Fruit fly (Drosophila melanogaster) whole organism, embryonic: Measurements from ENCODE around the gene CG43055.

Experiments
- Aef1 ChIP-seq: fragments of 200-800 bp; sonication (Bioruptor generic); IDR thresholded peaks from 3 replicates; pipeline ENCODE4 v1.3.6; 2022; ENCODE audit warnings: missing biosample characterization, missing genetic modification characterization
- Atf3 ChIP-seq: fragments of 200-800 bp; sonication (Bioruptor generic); optimal IDR thresholded peaks from 3 replicates; lab custom pipeline; 2016; ENCODE audit warnings: missing biosample characterization, missing genetic modification characterization
- Awh ChIP-seq: fragments of 200-800 bp; sonication (Bioruptor generic); IDR thresholded peaks from 2 replicates; pipeline ENCODE4, ENCODE4 v1.3.6; 2022; ENCODE audit warnings: missing biosample characterization, missing genetic modification characterization
- Bdp1 ChIP-seq: fragments of 200-800 bp; sonication (Bioruptor generic); optimal IDR thresholded peaks from 3 replicates; lab custom pipeline; 2016; ENCODE audit warnings: missing biosample characterization, missing genetic modification characterization
- Bteb2 ChIP-seq: fragments of 200-800 bp; sonication (Bioruptor generic); optimal IDR thresholded peaks from 2 replicates; lab custom pipeline; 2016; ENCODE audit warnings: missing biosample characterization, missing genetic modification characterization
- CG11085 ChIP-seq: fragments of 200-800 bp; sonication (Bioruptor generic); IDR thresholded peaks from 2 replicates; pipeline ENCODE4 v1.3.6; 2022; ENCODE audit warnings: missing biosample characterization, missing genetic modification characterization
- CG12219 ChIP-seq: fragments of 200-800 bp; sonication (Bioruptor generic); optimal IDR thresholded peaks from 3 replicates; lab custom pipeline; 2018; ENCODE audit warnings: missing biosample characterization, mild to moderate bottlenecking, missing genetic modification characterization
- CG12391 ChIP-seq: fragments of 200-800 bp; sonication (Bioruptor generic); optimal IDR thresholded peaks from 3 replicates; lab custom pipeline; 2018; ENCODE audit warnings: missing biosample characterization, mild to moderate bottlenecking, missing genetic modification characterization, moderate library complexity
- CG12744 ChIP-seq: fragments of 200-800 bp; sonication (Bioruptor generic); optimal IDR thresholded peaks from 2 replicates; lab custom pipeline; 2016; ENCODE audit warnings: missing biosample characterization, missing genetic modification characterization
- CG12942 ChIP-seq: fragments of 200-800 bp; sonication (Bioruptor generic); optimal IDR thresholded peaks from 3 replicates; lab custom pipeline; 2016; ENCODE audit warnings: missing biosample characterization, missing genetic modification characterization
- CG13296 ChIP-seq: fragments of 200-800 bp; sonication (Bioruptor generic); optimal IDR thresholded peaks from 3 replicates; lab custom pipeline; 2018; ENCODE audit warnings: missing biosample characterization, mild to moderate bottlenecking, missing genetic modification characterization
- CG13624 ChIP-seq: fragments of 200-800 bp; sonication (Bioruptor generic); optimal IDR thresholded peaks from 2 replicates; lab custom pipeline; 2016; ENCODE audit warnings: missing biosample characterization, missing genetic modification characterization
- CG14014 ChIP-seq: fragments of 200-800 bp; sonication (Bioruptor generic); IDR thresholded peaks from 2 replicates; pipeline ENCODE4 v1.3.6; 2022; ENCODE audit warnings: missing biosample characterization, missing genetic modification characterization
- CG14667 ChIP-seq: fragments of 200-800 bp; sonication (Bioruptor generic); IDR thresholded peaks from 2 replicates; pipeline ENCODE4 v1.3.6; 2022; ENCODE audit warnings: missing biosample characterization, missing genetic modification characterization
- CG16863 ChIP-seq: fragments of 200-800 bp; sonication (Bioruptor generic); optimal IDR thresholded peaks from 3 replicates; lab custom pipeline; 2016; ENCODE audit warnings: missing biosample characterization, missing genetic modification characterization
- CG1792 ChIP-seq: fragments of 200-800 bp; sonication (Bioruptor generic); optimal IDR thresholded peaks from 2 replicates; lab custom pipeline; 2016; ENCODE audit warnings: missing biosample characterization, missing genetic modification characterization
- CG18011 ChIP-seq: fragments of 200-800 bp; sonication (Bioruptor generic); optimal IDR thresholded peaks from 2 replicates; lab custom pipeline; 2017; ENCODE audit warnings: missing biosample characterization, missing genetic modification characterization, mild to moderate bottlenecking, moderate library complexity, missing genotype
- CG1832 ChIP-seq: fragments of 200-800 bp; sonication (Bioruptor generic); optimal IDR thresholded peaks from 2 replicates; lab custom pipeline; 2017; ENCODE audit warnings: missing biosample characterization, mild to moderate bottlenecking, missing genetic modification characterization, inconsistent platforms
- CG2116 ChIP-seq: fragments of 200-800 bp; sonication (Bioruptor generic); optimal IDR thresholded peaks from 3 replicates; lab custom pipeline; 2018; ENCODE audit warnings: missing biosample characterization, mild to moderate bottlenecking, missing genetic modification characterization
- CG30403 ChIP-seq: fragments of 200-800 bp; sonication (Bioruptor generic); optimal IDR thresholded peaks from 3 replicates; lab custom pipeline; 2016; ENCODE audit warnings: missing biosample characterization, missing genetic modification characterization
- CG31365 ChIP-seq: fragments of 200-800 bp; sonication (Bioruptor generic); optimal IDR thresholded peaks from 2 replicates; lab custom pipeline; 2018; ENCODE audit warnings: missing biosample characterization, mild to moderate bottlenecking, missing genetic modification characterization
- CG3726 ChIP-seq: fragments of 200-800 bp; sonication (Bioruptor generic); IDR thresholded peaks from 3 replicates; pipeline ENCODE4, ENCODE4 v1.3.6; 2022; ENCODE audit warnings: missing biosample characterization, missing genetic modification characterization
- CG4707 ChIP-seq: fragments of 200-800 bp; sonication (Bioruptor generic); optimal IDR thresholded peaks from 2 replicates; lab custom pipeline; 2018; ENCODE audit warnings: missing biosample characterization, mild to moderate bottlenecking, missing genetic modification characterization, moderate library complexity
- CG4730 ChIP-seq: fragments of 200-800 bp; sonication (Bioruptor generic); IDR thresholded peaks from 2 replicates; pipeline ENCODE4 v1.3.6; 2022; ENCODE audit warnings: missing biosample characterization, missing genetic modification characterization
- CG6791 ChIP-seq: fragments of 200-800 bp; sonication (Bioruptor generic); IDR thresholded peaks from 3 replicates; pipeline ENCODE4 v1.3.6; 2022; ENCODE audit warnings: missing biosample characterization, missing genetic modification characterization; ENCODE audit not compliant: partially characterized antibody
- CG8089 ChIP-seq: fragments of 200-800 bp; sonication (Bioruptor generic); optimal IDR thresholded peaks from 3 replicates; lab custom pipeline; 2016; ENCODE audit warnings: missing biosample characterization, missing genetic modification characterization
- CHES-1-like ChIP-seq: fragments of 200-800 bp; sonication (Bioruptor generic); optimal IDR thresholded peaks from 2 replicates; lab custom pipeline; 2016; ENCODE audit warnings: missing biosample characterization, missing genetic modification characterization
- D ChIP-seq, 2 experiments: fragments of 200-800 bp in 1 of 2; fragments of >200 bp in 1 of 2; sonication (Bioruptor generic) in 1 of 2; optimal IDR thresholded peaks; 2 replicates in 1 of 2; 3 replicates in 1 of 2; lab custom pipeline; 2017; ENCODE audit warnings: mild to moderate bottlenecking in 1 of 2, missing biosample characterization in 1 of 2, missing genetic modification characterization in 1 of 2, missing genetic modification reagents in 1 of 2
- Dbx ChIP-seq: fragments of 200-800 bp; sonication (Bioruptor generic); IDR thresholded peaks from 3 replicates; pipeline ENCODE4 v1.3.6; 2022; ENCODE audit warnings: missing biosample characterization, missing genetic modification characterization
- Gug ChIP-seq: fragments of 200-800 bp; sonication (Bioruptor generic); IDR thresholded peaks from 4 replicates; pipeline ENCODE4 v1.3.6; 2022; ENCODE audit warnings: missing biosample characterization, missing genetic modification characterization
- HHEX ChIP-seq: fragments of 200-800 bp; sonication (Bioruptor generic); optimal IDR thresholded peaks from 3 replicates; lab custom pipeline; 2017; ENCODE audit warnings: missing biosample characterization, mild to moderate bottlenecking, missing genetic modification characterization, missing genetic modification reagents
- HmgD ChIP-seq: fragments of 200-800 bp; sonication (Bioruptor generic); optimal IDR thresholded peaks from 3 replicates; lab custom pipeline; 2016; ENCODE audit warnings: missing biosample characterization, missing genetic modification characterization
- MTF-1 ChIP-seq: fragments of 200-800 bp; sonication (Bioruptor generic); optimal IDR thresholded peaks from 2 replicates; lab custom pipeline; 2018; ENCODE audit warnings: missing biosample characterization, mild to moderate bottlenecking, missing genetic modification characterization, borderline replicate concordance
- Meics ChIP-seq: fragments of 200-800 bp; sonication (Bioruptor generic); optimal IDR thresholded peaks from 2 replicates; lab custom pipeline; 2017; ENCODE audit warnings: missing biosample characterization, mild to moderate bottlenecking, missing genetic modification characterization
- Tbp ChIP-seq: fragments of >200 bp; optimal IDR thresholded peaks from 2 replicates; lab custom pipeline; 2018; ENCODE audit warnings: missing biosample characterization, missing genetic modification characterization
- ase ChIP-seq: fragments of 200-800 bp; sonication (Bioruptor generic); IDR thresholded peaks from 3 replicates; pipeline ENCODE4 v1.3.6; 2022; ENCODE audit warnings: missing biosample characterization, missing genetic modification characterization
- chn ChIP-seq: fragments of 200-800 bp; sonication (Bioruptor generic); optimal IDR thresholded peaks from 2 replicates; lab custom pipeline; 2016; ENCODE audit warnings: missing biosample characterization, missing genetic modification characterization
- dpn ChIP-seq, 2 experiments: fragments of 200-800 bp; sonication (Bioruptor generic); optimal IDR thresholded peaks; 3 replicates each; lab custom pipeline; 2016; ENCODE audit warnings: missing biosample characterization in 2 of 2, missing genetic modification characterization in 2 of 2
- eyg ChIP-seq: fragments of 200-800 bp; sonication (Bioruptor generic); optimal IDR thresholded peaks from 3 replicates; lab custom pipeline; 2016; ENCODE audit warnings: missing biosample characterization, missing genetic modification characterization
- gsb ChIP-seq: fragments of 200-800 bp; sonication (Bioruptor generic); IDR thresholded peaks from 2 replicates; pipeline ENCODE4 v1.3.6; 2022; ENCODE audit warnings: missing biosample characterization, missing genetic modification characterization
- kah ChIP-seq: fragments of 200-800 bp; sonication (Bioruptor generic); optimal IDR thresholded peaks from 2 replicates; lab custom pipeline; 2018; ENCODE audit warnings: missing biosample characterization, mild to moderate bottlenecking, missing genetic modification characterization
- nerfin-1 ChIP-seq: fragments of 200-800 bp; sonication (Bioruptor generic); optimal IDR thresholded peaks from 3 replicates; lab custom pipeline; 2019; ENCODE audit warnings: missing biosample characterization, mild to moderate bottlenecking, missing genetic modification characterization, moderate library complexity
- nmo ChIP-seq: fragments of 200-800 bp; sonication (Bioruptor generic); optimal IDR thresholded peaks from 2 replicates; lab custom pipeline; 2018; ENCODE audit warnings: missing biosample characterization, mild to moderate bottlenecking, missing genetic modification characterization, moderate library complexity
- odd ChIP-seq: fragments of 200-800 bp; sonication (Bioruptor generic); optimal IDR thresholded peaks from 2 replicates; lab custom pipeline; 2017; ENCODE audit warnings: missing biosample characterization, mild to moderate bottlenecking, missing genetic modification characterization
- phol ChIP-seq: fragments of 200-800 bp; sonication (Bioruptor generic); optimal IDR thresholded peaks from 3 replicates; lab custom pipeline; 2018; ENCODE audit warnings: missing biosample characterization, mild to moderate bottlenecking, missing genetic modification characterization, moderate library complexity
- repo ChIP-seq: fragments of 200-800 bp; sonication (Bioruptor generic); optimal IDR thresholded peaks from 2 replicates; lab custom pipeline; 2016; ENCODE audit warnings: missing biosample characterization, missing genetic modification characterization
- ro ChIP-seq: fragments of 200-800 bp; sonication (Bioruptor generic); IDR thresholded peaks from 2 replicates; pipeline ENCODE4 v1.3.6; 2022; ENCODE audit warnings: missing biosample characterization, missing genetic modification characterization
- so ChIP-seq: fragments of 200-800 bp; sonication (Bioruptor generic); IDR thresholded peaks from 3 replicates; pipeline ENCODE4 v1.3.6; 2022; ENCODE audit warnings: missing biosample characterization, missing genetic modification characterization
- tna ChIP-seq: fragments of 200-800 bp; sonication (Bioruptor generic); IDR thresholded peaks from 2 replicates; pipeline ENCODE4 v1.3.6; 2022; ENCODE audit warnings: missing biosample characterization, missing genetic modification characterization; ENCODE audit not compliant: partially characterized antibody
- ttk ChIP-seq: fragments of 200-800 bp; sonication (Bioruptor generic); IDR thresholded peaks from 2 replicates; pipeline ENCODE4 v2.1.2; 2022; ENCODE audit warnings: missing biosample characterization, missing genetic modification characterization
- yki ChIP-seq: fragments of >200 bp; optimal IDR thresholded peaks from 3 replicates; lab custom pipeline; 2018
- z ChIP-seq: fragments of 200-800 bp; sonication (Bioruptor generic); IDR thresholded peaks from 3 replicates; pipeline ENCODE4 v1.3.6; 2022; ENCODE audit warnings: missing biosample characterization, missing genetic modification characterization

CG43055 gene

DNA sequence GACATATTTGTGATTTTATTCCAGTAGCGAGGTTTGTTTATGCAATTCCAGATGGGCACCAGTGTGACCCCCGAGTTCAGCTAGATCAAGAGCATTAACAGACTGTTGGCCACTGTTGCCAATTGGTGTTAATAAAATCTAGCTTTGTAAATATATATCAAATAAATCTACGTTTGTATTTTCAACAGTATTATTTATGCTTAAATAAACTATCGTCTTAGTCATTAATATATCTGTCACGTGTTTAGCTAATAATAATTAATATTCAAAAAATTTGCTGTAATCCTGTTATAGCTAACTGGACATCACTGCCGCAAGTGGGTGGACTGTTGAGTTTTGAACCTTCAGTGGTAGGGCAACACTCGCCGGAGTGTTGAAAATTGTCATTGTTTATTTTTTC, 48.6 kb downstream of the CG43055 start, which contains the start of the genes mRpL27 and CG15435 (continued):
- TF ChIP-seq CG4707 (GFP tag; lab: Kevin White, UChicago) (no peak), dpn (GFP tag; optimal IDR thresholded peaks at IDR 0.05; lab: Kevin White, UChicago) (peak in 1 of 2 experiments; percentile 10), CG11085 (GFP tag; lab: Robert Waterston, UW) (no peak), tna (GFP tag; lab: Robert Waterston, UW) (no peak), CG13296 (peak; percentile 38), gsb (GFP tag; lab: Robert Waterston, UW) (no peak), repo (GFP tag; lab: Kevin White, UChicago) (no peak), kah (GFP tag; lab: Kevin White, UChicago) (peak; percentile 48), CG4730 (GFP tag; lab: Robert Waterston, UW) (no peak), CG8089 (GFP tag; lab: Kevin White, UChicago) (no peak), Tbp (GFP tag; lab: Kevin White, UChicago) (no peak), nerfin-1 (tag; lab: Kevin White, UChicago) (peak; percentile 39), CG14014 (GFP tag; lab: Robert Waterston, UW) (no peak), CG2116 (GFP tag; lab: Kevin White, UChicago) (peak; percentile 41), CG18011 (no peak), phol (tag; lab: Kevin White, UChicago) (peak; percentile 56), Dbx (no peak), MTF-1 (GFP tag; lab: Kevin White, UChicago) (no peak), chn (GFP tag; lab: Kevin White, UChicago) (peak; percentile 37), CG12391 (tag; lab: Kevin White, UChicago) (peak; percentile 68), yki (lab: Kevin White, UChicago) (no peak), ro (GFP tag; lab: Robert Waterston, UW) (no peak), D (optimal IDR thresholded peaks at IDR 0.05; lab: Kevin White, UChicago) (no peak), D (GFP tag; optimal IDR thresholded peaks at IDR 0.05; lab: Kevin White, UChicago) (no peak), CG31365 (tag; lab: Kevin White, UChicago) (no peak), CG12744 (no peak), CG30403 (GFP tag; lab: Kevin White, UChicago) (peak; percentile 54), CG6791 (GFP tag; lab: Robert Waterston, UW) (no peak), CHES-1-like (no peak), Meics (no peak), Gug (GFP tag; lab: Robert Waterston, UW) (no peak), Bdp1 (peak; percentile 14), HHEX (peak; percentile 34), Awh (GFP tag; lab: Robert Waterston, UW) (no peak), eyg (GFP tag; lab: Kevin White, UChicago) (no peak), CG1832 (no peak), nmo (GFP tag; lab: Kevin White, UChicago) (peak; percentile 78), ttk (GFP tag; lab: Robert Waterston, UW) (no peak), CG14667 (no peak), Aef1 (no peak), CG3726 (GFP tag; lab: Robert Waterston, UW) (no peak), odd (no peak), ase (GFP tag; lab: Robert Waterston, UW) (no peak), Atf3 (GFP tag; lab: Kevin White, UChicago) (no peak), so (GFP tag; lab: Robert Waterston, UW) (no peak), CG12942 (no peak), CG13624 (GFP tag; lab: Kevin White, UChicago) (no peak), z (GFP tag; lab: Robert Waterston, UW) (no peak), CG12219 (peak; percentile 2), Bteb2 (GFP tag; lab: Kevin White, UChicago) (no peak), CG16863 (GFP tag; lab: Kevin White, UChicago) (no peak), CG1792 (no peak), HmgD (GFP tag; lab: Kevin White, UChicago) (no peak)
